1 fruit fly cellular context compared by ENCODE assay signal in genomic region chr2L:81198-81597, dm6.
TF ChIP-seq lines count a peak whose summit lies in the region.

No protein-coding gene starts in this region.

TF ChIP-seq in whole organism, embryonic, 481 proteins besides CTCF, POLR2A, EP300 and RAD21 (continued from another document):
- peak; percentile 58; the same call in 1 of the 3 replicates for TF ChIP-seq ci (GFP tag; IDR thresholded peaks at IDR 0.05; lab: Robert Waterston, UW)
- TF ChIP-seq Fer2 (tag; optimal IDR thresholded peaks at IDR 0.05; lab: Kevin White, UChicago), result no peak
- TF ChIP-seq Nf-YA (GFP tag; IDR thresholded peaks at IDR 0.05; lab: Robert Waterston, UW), result peak; percentile 54; the same call in 1 of the 2 replicates
- TF ChIP-seq Vsx1 (GFP tag; optimal IDR thresholded peaks at IDR 0.05; lab: Kevin White, UChicago), result peak; percentile 65
- peak; percentile 4 for TF ChIP-seq B-H2 (GFP tag; optimal IDR thresholded peaks at IDR 0.05; lab: Kevin White, UChicago)
- no peak for TF ChIP-seq CG7786 (GFP tag; optimal IDR thresholded peaks at IDR 0.05; lab: Kevin White, UChicago)
- no peak for TF ChIP-seq chinmo (GFP tag; IDR thresholded peaks at IDR 0.05; lab: Robert Waterston, UW; ENCODE audit: partially characterized antibody)
- peak; percentile 2 for TF ChIP-seq Spps (tag; optimal IDR thresholded peaks at IDR 0.05; lab: Kevin White, UChicago)
- TF ChIP-seq Nf-YB (GFP tag; optimal IDR thresholded peaks at IDR 0.05; lab: Kevin White, UChicago), result peak; percentile 27
- peak; percentile 12 for TF ChIP-seq schlank (tag; optimal IDR thresholded peaks at IDR 0.05; lab: Kevin White, UChicago)
- TF ChIP-seq Elba2 (GFP tag; optimal IDR thresholded peaks at IDR 0.05; lab: Kevin White, UChicago), result no peak
- no peak for TF ChIP-seq Jarid2 (GFP tag; optimal IDR thresholded peaks at IDR 0.05; lab: Kevin White, UChicago)
- TF ChIP-seq dimm (GFP tag; IDR thresholded peaks at IDR 0.05; lab: Robert Waterston, UW), result no peak
- peak; percentile 63 for TF ChIP-seq CG2678 (tag; optimal IDR thresholded peaks at IDR 0.05; lab: Kevin White, UChicago)
- peak; percentile 10; the same call in 1 of the 3 replicates for TF ChIP-seq otp (GFP tag; IDR thresholded peaks at IDR 0.05; lab: Robert Waterston, UW)
- TF ChIP-seq CG10979 (tag; optimal IDR thresholded peaks at IDR 0.05; lab: Kevin White, UChicago), result no peak
- no peak for TF ChIP-seq CG34224 (GFP tag; IDR thresholded peaks at IDR 0.05; lab: Robert Waterston, UW; ENCODE audit: partially characterized antibody)
- TF ChIP-seq knrl (GFP tag; IDR thresholded peaks at IDR 0.05; lab: Robert Waterston, UW; ENCODE audit: partially characterized antibody), result no peak
- peak; percentile 37 for TF ChIP-seq scrt (GFP tag; optimal IDR thresholded peaks at IDR 0.05; lab: Kevin White, UChicago)
- no peak for TF ChIP-seq Drgx (GFP tag; IDR thresholded peaks at IDR 0.05; lab: Robert Waterston, UW)
- TF ChIP-seq Camta (GFP tag; optimal IDR thresholded peaks at IDR 0.05; lab: Kevin White, UChicago), result peak; percentile 1
- TF ChIP-seq dati (GFP tag; IDR thresholded peaks at IDR 0.05; lab: Robert Waterston, UW), result no peak
- no peak for TF ChIP-seq CG9817 (tag; optimal IDR thresholded peaks at IDR 0.05; lab: Kevin White, UChicago)
- no peak for TF ChIP-seq inv (GFP tag; IDR thresholded peaks at IDR 0.05; lab: Robert Waterston, UW; ENCODE audit: partially characterized antibody)
- TF ChIP-seq grn (GFP tag; optimal IDR thresholded peaks at IDR 0.05; lab: Kevin White, UChicago), result peak; percentile 15
- peak; percentile 55 for TF ChIP-seq PHDP (tag; optimal IDR thresholded peaks at IDR 0.05; lab: Kevin White, UChicago)
- no peak for TF ChIP-seq ftz-f1 (GFP tag; optimal IDR thresholded peaks at IDR 0.05; lab: Kevin White, UChicago)
- TF ChIP-seq zen2 (GFP tag; IDR thresholded peaks at IDR 0.05; lab: Robert Waterston, UW; ENCODE audit: partially characterized antibody), result no peak
- peak; percentile 25 for TF ChIP-seq Lhr (GFP tag; optimal IDR thresholded peaks at IDR 0.05; lab: Kevin White, UChicago)
- TF ChIP-seq CG1832 (GFP tag; optimal IDR thresholded peaks at IDR 0.05; lab: Kevin White, UChicago), result no peak
- TF ChIP-seq slbo (GFP tag; IDR thresholded peaks at IDR 0.05; lab: Robert Waterston, UW), result no peak
- TF ChIP-seq CG13424 (tag; optimal IDR thresholded peaks at IDR 0.05; lab: Kevin White, UChicago), result peak; percentile 25
- TF ChIP-seq Side (GFP tag; optimal IDR thresholded peaks at IDR 0.05; lab: Kevin White, UChicago), result peak; percentile 46
- TF ChIP-seq fd96Cb (tag; optimal IDR thresholded peaks at IDR 0.05; lab: Kevin White, UChicago), result no peak
- TF ChIP-seq NC2α (GFP tag; optimal IDR thresholded peaks at IDR 0.05; lab: Kevin White, UChicago), result no peak
- TF ChIP-seq CG12769 (tag; optimal IDR thresholded peaks at IDR 0.05; lab: Kevin White, UChicago), result peak; percentile 35
- peak; percentile 48 for TF ChIP-seq Meics (GFP tag; optimal IDR thresholded peaks at IDR 0.05; lab: Kevin White, UChicago)
- TF ChIP-seq CG1792 (GFP tag; optimal IDR thresholded peaks at IDR 0.05; lab: Kevin White, UChicago), result no peak
- peak; percentile 29 for TF ChIP-seq cwo (GFP tag; optimal IDR thresholded peaks at IDR 0.05; lab: Kevin White, UChicago)
- no peak for TF ChIP-seq CG30020 (tag; optimal IDR thresholded peaks at IDR 0.05; lab: Kevin White, UChicago)
- TF ChIP-seq Hmx (GFP tag; optimal IDR thresholded peaks at IDR 0.05; lab: Kevin White, UChicago), result no peak
- peak; percentile 72 for TF ChIP-seq CG17568 (GFP tag; optimal IDR thresholded peaks at IDR 0.05; lab: Kevin White, UChicago)
- peak in 1 of 2 experiments; percentile 32 for TF ChIP-seq bsh (GFP tag; optimal IDR thresholded peaks at IDR 0.05; lab: Kevin White, UChicago)
- peak; percentile 38 for TF ChIP-seq CG8359 (GFP tag; optimal IDR thresholded peaks at IDR 0.05; lab: Kevin White, UChicago; ENCODE audit: borderline replicate concordance)
- TF ChIP-seq CG11696 (GFP tag; IDR thresholded peaks at IDR 0.05; lab: Robert Waterston, UW), result no peak
- peak; percentile 20; the same call in 1 of the 2 replicates for TF ChIP-seq CG31441 (GFP tag; IDR thresholded peaks at IDR 0.05; lab: Robert Waterston, UW)
- peak; percentile 12 for TF ChIP-seq Dek (tag; optimal IDR thresholded peaks at IDR 0.05; lab: Kevin White, UChicago)
- TF ChIP-seq gt (GFP tag; IDR thresholded peaks at IDR 0.05; lab: Robert Waterston, UW), result no peak
- TF ChIP-seq CG18619 (GFP tag; optimal IDR thresholded peaks at IDR 0.05; lab: Kevin White, UChicago), result peak; percentile 28
- peak; percentile 59 for TF ChIP-seq stc (GFP tag; IDR thresholded peaks at IDR 0.05; lab: Robert Waterston, UW)
- TF ChIP-seq lab (GFP tag; optimal IDR thresholded peaks at IDR 0.05; lab: Kevin White, UChicago), result peak; percentile 84
- TF ChIP-seq CG31224 (GFP tag; IDR thresholded peaks at IDR 0.05; lab: Robert Waterston, UW), result no peak
- no peak for TF ChIP-seq CG17802 (tag; optimal IDR thresholded peaks at IDR 0.05; lab: Kevin White, UChicago)
- TF ChIP-seq Eip74EF (GFP tag; optimal IDR thresholded peaks at IDR 0.05; lab: Kevin White, UChicago), result peak in 1 of 2 experiments; percentile 46
- no peak for TF ChIP-seq Ptx1 (GFP tag; IDR thresholded peaks at IDR 0.05; lab: Robert Waterston, UW)
